Fruit fly (Drosophila melanogaster) whole organism, embryonic: ENCODE measurements around the gene meso18E.

Source experiments
- ATbp ChIP-seq: fragments of 200-800 bp; sonication (Bioruptor generic); optimal IDR thresholded peaks from 2 replicates; lab custom pipeline; 2017; ENCODE audit warnings: missing biosample characterization, mild to moderate bottlenecking, missing genetic modification characterization, missing genetic modification reagents
- Asciz ChIP-seq: fragments of 200-800 bp; sonication (Bioruptor generic); optimal IDR thresholded peaks from 2 replicates; lab custom pipeline; 2017; ENCODE audit warnings: missing biosample characterization, mild to moderate bottlenecking, missing genetic modification characterization, missing genetic modification reagents
- BEAF-32 ChIP-seq: fragments of 200-800 bp; sonication (Bioruptor generic); optimal IDR thresholded peaks from 3 replicates; lab custom pipeline; 2017; ENCODE audit warnings: missing biosample characterization, missing genetic modification characterization, mild to moderate bottlenecking, moderate library complexity, missing genetic modification reagents
- Blimp-1 ChIP-seq: fragments of 200-800 bp; sonication (Bioruptor generic); optimal IDR thresholded peaks from 3 replicates; lab custom pipeline; 2018; ENCODE audit warnings: missing biosample characterization, missing genetic modification characterization, mild to moderate bottlenecking, moderate library complexity, missing genetic modification reagents
- CG12155 ChIP-seq: fragments of 200-800 bp; sonication (Bioruptor generic); optimal IDR thresholded peaks from 3 replicates; lab custom pipeline; 2016; ENCODE audit warnings: missing biosample characterization, missing genetic modification characterization
- CG12391 ChIP-seq: fragments of 200-800 bp; sonication (Bioruptor generic); optimal IDR thresholded peaks from 3 replicates; lab custom pipeline; 2018; ENCODE audit warnings: missing biosample characterization, mild to moderate bottlenecking, missing genetic modification characterization, moderate library complexity
- CG14014 ChIP-seq: fragments of 200-800 bp; sonication (Bioruptor generic); IDR thresholded peaks from 2 replicates; pipeline ENCODE4 v1.3.6; 2022; ENCODE audit warnings: missing biosample characterization, missing genetic modification characterization
- CG14050 ChIP-seq: fragments of 200-800 bp; sonication (Bioruptor generic); IDR thresholded peaks from 3 replicates; pipeline ENCODE4 v1.3.6; 2022; ENCODE audit warnings: missing biosample characterization, missing genetic modification characterization
- CG16813 ChIP-seq: fragments of 200-800 bp; sonication (Bioruptor generic); IDR thresholded peaks from 3 replicates; pipeline ENCODE4 v1.3.6; 2022; ENCODE audit warnings: missing biosample characterization, missing genetic modification characterization; ENCODE audit not compliant: partially characterized antibody
- CG17802 ChIP-seq: fragments of 200-800 bp; sonication (Bioruptor generic); optimal IDR thresholded peaks from 2 replicates; lab custom pipeline; 2018; ENCODE audit warnings: missing biosample characterization, mild to moderate bottlenecking, missing genetic modification characterization, moderate library complexity
- CG17912 ChIP-seq: fragments of 200-800 bp; sonication (Bioruptor generic); optimal IDR thresholded peaks from 2 replicates; lab custom pipeline; 2018; ENCODE audit warnings: missing biosample characterization, mild to moderate bottlenecking, missing genetic modification characterization
- CG1792 ChIP-seq: fragments of 200-800 bp; sonication (Bioruptor generic); optimal IDR thresholded peaks from 2 replicates; lab custom pipeline; 2016; ENCODE audit warnings: missing biosample characterization, missing genetic modification characterization
- CG18764 ChIP-seq: fragments of 200-800 bp; sonication (Bioruptor generic); optimal IDR thresholded peaks from 3 replicates; lab custom pipeline; 2016; ENCODE audit warnings: missing biosample characterization, missing genetic modification characterization
- CG2129 ChIP-seq: fragments of 200-800 bp; sonication (Bioruptor generic); IDR thresholded peaks from 2 replicates; pipeline ENCODE4 v1.3.6; 2022; ENCODE audit warnings: missing biosample characterization, missing genetic modification characterization; ENCODE audit not compliant: partially characterized antibody
- CG2199 ChIP-seq: fragments of 200-800 bp; sonication (Bioruptor generic); IDR thresholded peaks from 3 replicates; pipeline ENCODE4 v1.3.6; 2022; ENCODE audit warnings: missing biosample characterization, missing genetic modification characterization
- CG30020 ChIP-seq: fragments of 200-800 bp; optimal IDR thresholded peaks from 2 replicates; lab custom pipeline; 2019; ENCODE audit warnings: missing biosample characterization, mild to moderate bottlenecking, missing genetic modification characterization, moderate library complexity
- CG30431 ChIP-seq: fragments of 200-800 bp; sonication (Bioruptor generic); optimal IDR thresholded peaks from 2 replicates; lab custom pipeline; 2017; ENCODE audit warnings: missing biosample characterization, missing genetic modification characterization
- CG31441 ChIP-seq: fragments of 200-800 bp; sonication (Bioruptor generic); IDR thresholded peaks from 2 replicates; pipeline ENCODE4 v1.3.6; 2022; ENCODE audit warnings: missing biosample characterization, missing genetic modification characterization
- CG3838 ChIP-seq: fragments of 200-800 bp; sonication (Bioruptor generic); optimal IDR thresholded peaks from 3 replicates; lab custom pipeline; 2016; ENCODE audit warnings: missing biosample characterization, missing genetic modification characterization
- CG3995 ChIP-seq: fragments of 200-800 bp; sonication (Bioruptor generic); optimal IDR thresholded peaks from 3 replicates; lab custom pipeline; 2016; ENCODE audit warnings: missing biosample characterization, missing genetic modification characterization
- CG6654 ChIP-seq: fragments of 200-800 bp; sonication (Bioruptor generic); optimal IDR thresholded peaks from 2 replicates; lab custom pipeline; 2017; ENCODE audit warnings: missing biosample characterization, mild to moderate bottlenecking, missing genetic modification characterization
- CG8089 ChIP-seq: fragments of 200-800 bp; sonication (Bioruptor generic); optimal IDR thresholded peaks from 3 replicates; lab custom pipeline; 2016; ENCODE audit warnings: missing biosample characterization, missing genetic modification characterization
- CG8359 ChIP-seq: fragments of 200-800 bp; sonication (Bioruptor generic); optimal IDR thresholded peaks from 2 replicates; lab custom pipeline; 2017; ENCODE audit warnings: missing biosample characterization, mild to moderate bottlenecking, missing genetic modification characterization, borderline replicate concordance
- CG8388 ChIP-seq: fragments of 200-800 bp; sonication (Bioruptor generic); optimal IDR thresholded peaks from 2 replicates; lab custom pipeline; 2019; ENCODE audit warnings: missing biosample characterization, mild to moderate bottlenecking, missing genetic modification characterization, moderate library complexity
- CG8765 ChIP-seq: fragments of 200-800 bp; sonication (Bioruptor generic); IDR thresholded peaks from 2 replicates; pipeline ENCODE4 v1.3.6; 2022; ENCODE audit warnings: missing biosample characterization, missing genetic modification characterization
- CG9609 ChIP-seq: fragments of 200-800 bp; sonication (Bioruptor generic); optimal IDR thresholded peaks from 3 replicates; lab custom pipeline; 2016; ENCODE audit warnings: missing biosample characterization, missing genetic modification characterization
- CkIIα-i1 ChIP-seq: fragments of 200-800 bp; sonication (Bioruptor generic); IDR thresholded peaks from 2 replicates; pipeline ENCODE4 v1.3.6; 2022; ENCODE audit warnings: missing biosample characterization, missing genetic modification characterization
- Deaf1 ChIP-seq: fragments of 200-800 bp; optimal IDR thresholded peaks from 3 replicates; lab custom pipeline; 2019; ENCODE audit warnings: missing biosample characterization, mild to moderate bottlenecking, missing genetic modification characterization, moderate library complexity
- Doc2 ChIP-seq: fragments of 200-800 bp; sonication (Bioruptor generic); IDR thresholded peaks from 2 replicates; pipeline ENCODE4 v1.3.6; 2022; ENCODE audit warnings: missing biosample characterization, missing genetic modification characterization
- Drgx ChIP-seq: fragments of 200-800 bp; sonication (Bioruptor generic); IDR thresholded peaks from 2 replicates; pipeline ENCODE4 v1.3.6; 2022; ENCODE audit warnings: missing biosample characterization, missing genetic modification characterization
- ERR ChIP-seq: fragments of 200-800 bp; sonication (Bioruptor generic); optimal IDR thresholded peaks from 2 replicates; lab custom pipeline; 2016; ENCODE audit warnings: missing biosample characterization, missing genetic modification characterization
- Elba2 ChIP-seq: fragments of 200-800 bp; sonication (Bioruptor generic); optimal IDR thresholded peaks from 3 replicates; lab custom pipeline; 2016; ENCODE audit warnings: missing biosample characterization, missing genetic modification characterization
- Hr78 ChIP-seq, 2 experiments: fragments of 200-800 bp in 1 of 2; fragments of >200 bp in 1 of 2; sonication (Bioruptor generic) in 1 of 2; optimal IDR thresholded peaks; 2 replicates each; lab custom pipeline; 2017 to 2019; ENCODE audit warnings: missing biosample characterization in 2 of 2, missing genetic modification characterization in 2 of 2, mild to moderate bottlenecking in 1 of 2, moderate library complexity in 1 of 2
- Kr ChIP-seq: fragments of 200-800 bp; sonication (Bioruptor generic); optimal IDR thresholded peaks from 2 replicates; lab custom pipeline; 2017; ENCODE audit warnings: missing biosample characterization, mild to moderate bottlenecking, missing genetic modification characterization
- Med ChIP-seq: fragments of 200-800 bp; sonication (Bioruptor generic); peaks from one replicate; lab custom pipeline; 2016; ENCODE audit warnings: missing biosample characterization, missing genetic modification characterization, mild to moderate bottlenecking, inconsistent platforms, moderate library complexity
- Taf1 ChIP-seq: fragments of 200-800 bp; sonication (Bioruptor generic); IDR thresholded peaks from 2 replicates; pipeline ENCODE4 v1.3.6; 2022; ENCODE audit warnings: missing biosample characterization, missing genetic modification characterization
- ap ChIP-seq: fragments of 200-800 bp; sonication (Bioruptor generic); IDR thresholded peaks from 2 replicates; pipeline ENCODE4 v1.3.6; 2022; ENCODE audit warnings: missing biosample characterization, missing genetic modification characterization
- br ChIP-seq: fragments of >200 bp; optimal IDR thresholded peaks from 2 replicates; lab custom pipeline; 2017
- crol ChIP-seq: fragments of 200-800 bp; sonication (Bioruptor generic); IDR thresholded peaks from 2 replicates; pipeline ENCODE4 v1.3.6; 2022; ENCODE audit warnings: missing biosample characterization, missing genetic modification characterization
- crp ChIP-seq, 2 experiments: fragments of 200-800 bp; sonication (Bioruptor generic); optimal IDR thresholded peaks; 2 replicates in 1 of 2; 3 replicates in 1 of 2; lab custom pipeline; 2017; ENCODE audit warnings: missing biosample characterization in 2 of 2, missing genetic modification characterization in 2 of 2, mild to moderate bottlenecking in 1 of 2, moderate library complexity in 1 of 2
- dati ChIP-seq: fragments of 200-800 bp; sonication (Bioruptor generic); IDR thresholded peaks from 2 replicates; pipeline ENCODE4 v1.3.6; 2022; ENCODE audit warnings: missing biosample characterization, missing genetic modification characterization
- dysf ChIP-seq: fragments of 200-800 bp; sonication (Bioruptor generic); IDR thresholded peaks from 3 replicates; pipeline ENCODE4 v1.3.6; 2022; ENCODE audit warnings: missing biosample characterization, missing genetic modification characterization
- ind ChIP-seq: fragments of 200-800 bp; sonication (Bioruptor generic); optimal IDR thresholded peaks from 3 replicates; lab custom pipeline; 2016; ENCODE audit warnings: missing biosample characterization, missing genetic modification characterization
- lov ChIP-seq, 2 experiments: fragments of 200-800 bp in 1 of 2; fragments of >200 bp in 1 of 2; sonication (Bioruptor generic) in 1 of 2; IDR thresholded peaks in 1 of 2; optimal IDR thresholded peaks in 1 of 2; 2 replicates in 1 of 2; 3 replicates in 1 of 2; pipeline versions ENCODE4 v1.3.6 to Lab custom; 2017 to 2022; ENCODE audit warnings: missing biosample characterization in 1 of 2, missing genetic modification characterization in 1 of 2
- psq ChIP-seq: fragments of 200-800 bp; sonication (Bioruptor generic); optimal IDR thresholded peaks from 2 replicates; lab custom pipeline; 2017; ENCODE audit warnings: missing biosample characterization, missing genetic modification characterization
- scrt ChIP-seq: fragments of 200-800 bp; sonication (Bioruptor generic); optimal IDR thresholded peaks from 2 replicates; lab custom pipeline; 2018; ENCODE audit warnings: missing biosample characterization, mild to moderate bottlenecking, missing genetic modification characterization, moderate library complexity
- sens ChIP-seq: fragments of 200-800 bp; sonication (Bioruptor generic); peaks from one replicate; lab custom pipeline; 2016; ENCODE audit warnings: missing biosample characterization, missing genetic modification characterization
- seq ChIP-seq: fragments of 200-800 bp; sonication (Bioruptor generic); IDR thresholded peaks from 2 replicates; pipeline ENCODE4 v1.3.6; 2022; ENCODE audit warnings: missing biosample characterization, missing genetic modification characterization
- sug ChIP-seq: fragments of 200-800 bp; optimal IDR thresholded peaks from 2 replicates; lab custom pipeline; 2019; ENCODE audit warnings: missing biosample characterization, mild to moderate bottlenecking, missing genetic modification characterization, moderate library complexity
- tap ChIP-seq: fragments of 200-800 bp; optimal IDR thresholded peaks from 3 replicates; lab custom pipeline; 2019; ENCODE audit warnings: missing biosample characterization, mild to moderate bottlenecking, missing genetic modification characterization, moderate library complexity
- wdn ChIP-seq: fragments of 200-800 bp; sonication (Bioruptor generic); IDR thresholded peaks from 2 replicates; pipeline ENCODE4 v1.3.6; 2022; ENCODE audit warnings: missing biosample characterization, missing genetic modification characterization

The meso18E gene

DNA sequence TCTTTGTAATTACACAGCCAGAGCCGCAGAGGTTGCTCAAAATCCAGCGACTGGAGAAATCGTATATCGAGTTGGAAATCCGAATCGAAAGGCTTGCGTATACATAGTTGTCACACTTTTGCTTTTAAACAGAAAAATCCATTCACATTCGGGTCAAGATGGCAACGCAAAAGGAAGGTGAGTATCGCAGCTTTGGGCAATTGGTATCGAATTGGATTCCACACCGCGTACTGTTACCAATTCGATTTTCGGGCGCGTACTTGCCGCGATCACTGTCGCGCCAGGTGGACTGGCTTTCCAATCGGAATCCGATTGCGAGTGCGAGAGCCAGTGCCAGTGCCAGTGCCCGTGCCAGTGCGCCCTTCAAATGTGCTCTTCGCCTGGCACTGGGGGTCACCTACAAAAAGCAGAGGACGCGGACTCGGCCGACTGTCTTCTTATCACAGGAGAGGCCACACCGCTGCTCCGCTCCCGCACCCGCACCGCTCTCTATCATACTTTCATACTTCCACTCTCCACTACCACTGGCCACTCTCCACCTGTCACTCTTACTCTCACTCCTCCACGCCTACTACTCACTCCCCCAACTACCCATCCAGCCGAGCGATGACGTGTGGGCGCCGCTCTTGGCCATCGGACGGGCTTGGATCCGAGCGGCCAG is 45.3 kb downstream of the meso18E start (continued):
- TF ChIP-seq CG16813 (GFP tag; lab: Robert Waterston, UW) (no peak), Doc2 (GFP tag; lab: Robert Waterston, UW) (no peak), dysf (GFP tag; lab: Robert Waterston, UW) (no peak), crp (GFP tag; optimal IDR thresholded peaks at IDR 0.05; lab: Kevin White, UChicago) (no peak), Med (peak; percentile 67), seq (no peak), ERR (GFP tag; lab: Kevin White, UChicago) (peak; percentile 83), crol (GFP tag; lab: Robert Waterston, UW) (peak; percentile 77), sug (tag; lab: Kevin White, UChicago) (peak; percentile 32), scrt (GFP tag; lab: Kevin White, UChicago) (no peak), Taf1 (GFP tag; lab: Robert Waterston, UW) (no peak), CG30020 (tag; lab: Kevin White, UChicago) (no peak), Elba2 (GFP tag; lab: Kevin White, UChicago) (peak; percentile 92), CG9609 (GFP tag; lab: Kevin White, UChicago) (no peak), CG17912 (GFP tag; lab: Kevin White, UChicago) (no peak), CG31441 (GFP tag; lab: Robert Waterston, UW) (no peak), Deaf1 (tag; lab: Kevin White, UChicago) (peak; percentile 36), Kr (no peak), ATbp (GFP tag; lab: Kevin White, UChicago) (no peak), CG1792 (GFP tag; lab: Kevin White, UChicago) (no peak), lov (optimal IDR thresholded peaks at IDR 0.05; lab: Kevin White, UChicago) (no peak), lov (GFP tag; IDR thresholded peaks at IDR 0.05; lab: Robert Waterston, UW) (no peak), CkIIα-i1 (GFP tag; lab: Robert Waterston, UW) (no peak), CG8388 (peak; percentile 80), BEAF-32 (peak; percentile 7), Blimp-1 (GFP tag; lab: Kevin White, UChicago) (peak; percentile 68), CG6654 (GFP tag; lab: Kevin White, UChicago) (no peak), CG8765 (no peak), br (lab: Kevin White, UChicago) (no peak), CG3838 (GFP tag; lab: Kevin White, UChicago) (no peak), CG8089 (no peak), ap (GFP tag; lab: Robert Waterston, UW) (no peak), CG2129 (GFP tag; lab: Robert Waterston, UW) (no peak), Asciz (GFP tag; lab: Kevin White, UChicago) (no peak), wdn (GFP tag; lab: Robert Waterston, UW) (no peak), sens (GFP tag; lab: Kevin White, UChicago) (peak; percentile 37), dati (GFP tag; lab: Robert Waterston, UW) (no peak), CG18764 (no peak), Hr78 (GFP tag; optimal IDR thresholded peaks at IDR 0.05; lab: Kevin White, UChicago) (peak in 1 of 2 experiments; percentile 67), CG3995 (GFP tag; lab: Kevin White, UChicago) (peak; percentile 68)

DNA sequence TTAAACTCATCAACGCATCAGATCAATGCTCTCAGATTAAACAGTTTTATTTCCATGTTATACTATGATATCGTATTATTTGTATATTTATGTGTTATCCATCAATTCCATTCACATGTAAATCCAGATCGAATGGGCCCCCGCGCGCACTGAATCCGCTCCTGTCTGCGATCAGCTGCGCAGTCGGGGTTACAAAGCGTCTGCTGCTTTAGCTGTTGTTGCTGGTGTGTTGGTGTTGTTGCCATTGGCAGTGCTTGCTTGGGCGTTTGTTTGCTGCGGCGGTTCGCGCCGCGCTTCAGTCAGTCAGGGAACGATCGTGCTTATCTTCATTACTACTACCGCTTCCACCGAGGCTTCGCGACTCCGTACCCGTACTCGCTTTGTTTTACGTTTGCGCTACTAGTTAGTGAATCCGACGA is 45.8 kb downstream of the meso18E start, which contains the start of gene Zw:
Zw (plus strand) TSS at position 262 of the 419 bp plus-strand sequence.
- no peak for TF ChIP-seq CG17802 (tag; lab: Kevin White, UChicago)
- no peak for TF ChIP-seq psq
- peak; percentile 19 for TF ChIP-seq CG12155 (GFP tag; lab: Kevin White, UChicago)
- TF ChIP-seq ind (GFP tag; lab: Kevin White, UChicago), result peak; percentile 64
- TF ChIP-seq Blimp-1 (GFP tag; lab: Kevin White, UChicago), result no peak
- TF ChIP-seq CG8359 (GFP tag; lab: Kevin White, UChicago), result no peak
- TF ChIP-seq CG2199 (GFP tag; lab: Robert Waterston, UW), result peak; percentile 40; the same call in 1 of the 3 replicates
- no peak for TF ChIP-seq tap (tag; lab: Kevin White, UChicago)
- peak; percentile 52 for TF ChIP-seq Drgx (GFP tag; lab: Robert Waterston, UW)
- no peak for TF ChIP-seq CG14050 (GFP tag; lab: Robert Waterston, UW)
- peak; percentile 21 for TF ChIP-seq CG12391
- peak; percentile 35; the same call in 1 of the 2 replicates for TF ChIP-seq CG14014 (GFP tag; lab: Robert Waterston, UW)
- peak; percentile 47 for TF ChIP-seq CG30431 (GFP tag; lab: Kevin White, UChicago)
